Fruit fly (Drosophila melanogaster) whole organism, wandering third instar larva: ENCODE results near the gene Rab9.

Experiments
- Abd-B ChIP-seq: fragments of >200 bp; optimal IDR thresholded peaks from 2 replicates; lab custom pipeline; 2017; ENCODE audit warnings: missing biosample characterization, missing genetic modification characterization
- CG32264 ChIP-seq: fragments of 200-800 bp; sonication (Bioruptor generic); optimal IDR thresholded peaks from 2 replicates; lab custom pipeline; 2016; ENCODE audit warnings: missing biosample characterization, missing genetic modification characterization
- CG9705 ChIP-seq: fragments of 200-800 bp; sonication (Bioruptor generic); optimal IDR thresholded peaks from 2 replicates; lab custom pipeline; 2018; ENCODE audit warnings: missing biosample characterization, mild to moderate bottlenecking, missing genetic modification characterization
- CrebA ChIP-seq: fragments of 200-800 bp; sonication (Bioruptor generic); optimal IDR thresholded peaks from 2 replicates; lab custom pipeline; 2016; ENCODE audit warnings: missing biosample characterization, mild to moderate bottlenecking, missing genetic modification characterization, borderline replicate concordance
- Dfd ChIP-seq: fragments of >200 bp; optimal IDR thresholded peaks from 2 replicates; lab custom pipeline; 2017; ENCODE audit warnings: missing biosample characterization, missing genetic modification characterization
- Dif ChIP-seq: fragments of 200-275, 200-300 bp; sonication (Bioruptor generic); optimal IDR thresholded peaks from 2 replicates; lab custom pipeline; 2018; ENCODE audit warnings: missing biosample characterization, missing genetic modification characterization; ENCODE audit not compliant: partially characterized antibody
- GATAd ChIP-seq: sonication (Bioruptor generic); optimal IDR thresholded peaks from 2 replicates; lab custom pipeline; 2016; ENCODE audit warnings: missing biosample characterization, missing genetic modification characterization
- HLH106 ChIP-seq: fragments of 200-800 bp; optimal IDR thresholded peaks from 3 replicates; lab custom pipeline; 2019; ENCODE audit warnings: missing biosample characterization, mild to moderate bottlenecking, missing genetic modification characterization, moderate library complexity
- Hnf4 ChIP-seq: fragments of 200-800 bp; sonication (Bioruptor generic); optimal IDR thresholded peaks from 2 replicates; lab custom pipeline; 2016; ENCODE audit warnings: missing biosample characterization, mild to moderate bottlenecking, missing genetic modification characterization
- Hr78 ChIP-seq: fragments of >200 bp; optimal IDR thresholded peaks from 2 replicates; lab custom pipeline; 2017; ENCODE audit warnings: missing biosample characterization, missing genetic modification characterization
- Hr83 ChIP-seq: fragments of 200-300 bp; sonication (Bioruptor generic); optimal IDR thresholded peaks from 2 replicates; lab custom pipeline; 2016; ENCODE audit warnings: missing biosample characterization, mild to moderate bottlenecking, missing genetic modification characterization, moderate library complexity; ENCODE audit not compliant: poor library complexity, severe bottlenecking
- Jra ChIP-seq: sonication (Bioruptor generic); optimal IDR thresholded peaks from 2 replicates; lab custom pipeline; 2016; ENCODE audit warnings: missing biosample characterization, missing genetic modification characterization
- Mio ChIP-seq: sonication (Bioruptor generic); optimal IDR thresholded peaks from 2 replicates; lab custom pipeline; 2016; ENCODE audit warnings: missing biosample characterization, missing genetic modification characterization
- Myc ChIP-seq: fragments of >200 bp; optimal IDR thresholded peaks from 2 replicates; lab custom pipeline; 2017
- N ChIP-seq: fragments of >200 bp; optimal IDR thresholded peaks from 2 replicates; lab custom pipeline; 2018; ENCODE audit warnings: missing biosample characterization, missing external identifiers, missing genetic modification characterization
- OdsH ChIP-seq: fragments of 200-800 bp; sonication (Bioruptor generic); optimal IDR thresholded peaks from 2 replicates; lab custom pipeline; 2016; ENCODE audit warnings: missing biosample characterization, mild to moderate bottlenecking, missing genetic modification characterization
- Rel ChIP-seq, 2 experiments: fragments of 200-800 bp; sonication (Bioruptor generic) in 1 of 2; optimal IDR thresholded peaks; 2 replicates in 1 of 2; 3 replicates in 1 of 2; lab custom pipeline; 2016 to 2019; ENCODE audit warnings: mild to moderate bottlenecking in 2 of 2, missing biosample characterization in 2 of 2, missing genetic modification characterization in 2 of 2, moderate library complexity in 1 of 2
- Sp1 ChIP-seq: fragments of 200-800 bp; sonication (Bioruptor generic); optimal IDR thresholded peaks from 3 replicates; lab custom pipeline; 2019; ENCODE audit warnings: missing biosample characterization, mild to moderate bottlenecking, missing genetic modification characterization, moderate library complexity
- Vsx2 ChIP-seq: fragments of 200-300, 225-300 bp; sonication (Bioruptor generic); optimal IDR thresholded peaks from 2 replicates; lab custom pipeline; 2018; ENCODE audit warnings: missing biosample characterization, missing genetic modification characterization; ENCODE audit not compliant: partially characterized antibody
- br ChIP-seq: fragments of 200-800 bp; sonication (Bioruptor generic); optimal IDR thresholded peaks from 2 replicates; lab custom pipeline; 2016; ENCODE audit warnings: missing biosample characterization, missing genetic modification characterization
- brk ChIP-seq: fragments of 200-800 bp; sonication (Bioruptor generic); optimal IDR thresholded peaks from 2 replicates; lab custom pipeline; 2016; ENCODE audit warnings: missing biosample characterization, mild to moderate bottlenecking, missing genetic modification characterization
- dl ChIP-seq, 2 experiments: fragments of 175-275, 200-275 bp in 1 of 2; fragments of 200-275 bp in 1 of 2; sonication (Bioruptor generic); optimal IDR thresholded peaks; lab custom pipeline; 2018; ENCODE audit warnings: mild to moderate bottlenecking in 2 of 2, missing biosample characterization in 2 of 2, missing genetic modification characterization in 2 of 2, moderate library complexity in 2 of 2; ENCODE audit not compliant: partially characterized antibody in 2 of 2, insufficient read depth in 1 of 2
- dmrt93B ChIP-seq: fragments of 200-800 bp; sonication (Bioruptor generic); optimal IDR thresholded peaks from 2 replicates; lab custom pipeline; 2018; ENCODE audit warnings: missing biosample characterization, mild to moderate bottlenecking, missing genetic modification characterization
- dsf ChIP-seq: sonication (Bioruptor generic); optimal IDR thresholded peaks from 2 replicates; lab custom pipeline; 2016; ENCODE audit warnings: missing biosample characterization, missing genetic modification characterization, borderline replicate concordance
- ey ChIP-seq: fragments of 200-800 bp; sonication (Bioruptor generic); optimal IDR thresholded peaks from 2 replicates; lab custom pipeline; 2016; ENCODE audit warnings: missing biosample characterization, missing genetic modification characterization
- foxo ChIP-seq, 2 experiments: fragments of 200-800 bp; sonication (Bioruptor generic); optimal IDR thresholded peaks; 2 replicates in 1 of 2; 3 replicates in 1 of 2; lab custom pipeline; 2016 to 2017; ENCODE audit warnings: missing biosample characterization in 2 of 2, missing genetic modification characterization in 2 of 2
- fru ChIP-seq: fragments of 200-800 bp; sonication (Bioruptor generic); optimal IDR thresholded peaks from 3 replicates; lab custom pipeline; 2016; ENCODE audit warnings: missing biosample characterization, mild to moderate bottlenecking, missing genetic modification characterization
- h ChIP-seq: fragments of 200-800 bp; sonication (Bioruptor generic); optimal IDR thresholded peaks from 3 replicates; lab custom pipeline; 2016; ENCODE audit warnings: missing biosample characterization, mild to moderate bottlenecking, missing genetic modification characterization
- jim ChIP-seq: fragments of 175-275, 200-325 bp; sonication (Bioruptor generic); optimal IDR thresholded peaks from 2 replicates; lab custom pipeline; 2016; ENCODE audit warnings: missing biosample characterization, mild to moderate bottlenecking, missing genetic modification characterization
- lola ChIP-seq: fragments of >200 bp; optimal IDR thresholded peaks from 2 replicates; lab custom pipeline; 2017; ENCODE audit warnings: missing biosample characterization, missing genetic modification characterization
- pan ChIP-seq: fragments of >200 bp; optimal IDR thresholded peaks from 2 replicates; lab custom pipeline; 2017
- psq ChIP-seq: fragments of 200-800 bp; sonication (Bioruptor generic); optimal IDR thresholded peaks from 3 replicates; lab custom pipeline; 2017; ENCODE audit warnings: missing biosample characterization, mild to moderate bottlenecking, missing genetic modification characterization, moderate library complexity
- rgr ChIP-seq: fragments of 200-800 bp; sonication (Bioruptor generic); optimal IDR thresholded peaks from 3 replicates; lab custom pipeline; 2016; ENCODE audit warnings: missing biosample characterization, mild to moderate bottlenecking, missing genetic modification characterization
- sage ChIP-seq: fragments of 200-800 bp; sonication (Bioruptor generic); optimal IDR thresholded peaks from 2 replicates; lab custom pipeline; 2016; ENCODE audit warnings: missing biosample characterization, mild to moderate bottlenecking, missing genetic modification characterization
- sv ChIP-seq: fragments of 200-800 bp; sonication (Bioruptor generic); optimal IDR thresholded peaks from 3 replicates; lab custom pipeline; 2016; ENCODE audit warnings: missing biosample characterization, missing genetic modification characterization
- tai ChIP-seq: sonication (Bioruptor generic); optimal IDR thresholded peaks from 2 replicates; lab custom pipeline; 2016; ENCODE audit warnings: missing biosample characterization, missing genetic modification characterization
- usp ChIP-seq: fragments of >200 bp; optimal IDR thresholded peaks from 2 replicates; lab custom pipeline; 2017; ENCODE audit warnings: missing biosample characterization, missing genetic modification characterization
- woc ChIP-seq: sonication (Bioruptor generic); optimal IDR thresholded peaks from 2 replicates; lab custom pipeline; 2016; ENCODE audit warnings: missing biosample characterization, mild to moderate bottlenecking, missing genetic modification characterization

The Rab9 gene

DNA sequence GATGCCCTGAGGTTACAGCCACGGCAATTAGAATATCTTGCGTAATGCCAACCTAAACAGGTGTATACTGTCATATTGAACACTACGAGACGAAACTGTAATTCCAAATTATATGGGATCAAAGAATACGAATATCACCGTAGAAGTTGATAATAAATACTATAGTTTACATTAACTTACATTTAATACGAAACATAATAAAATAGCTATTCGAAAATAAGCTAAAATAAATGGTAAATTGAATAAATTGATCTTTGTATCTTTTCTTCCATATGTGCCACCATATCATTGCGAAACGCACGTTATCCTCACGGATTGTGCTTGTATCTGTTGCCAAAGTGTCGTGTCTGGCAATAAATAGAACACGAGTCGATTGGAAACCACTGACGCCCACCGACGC is 16.5 kb upstream of the Rab9 start:
- TF ChIP-seq CG32264 (GFP tag; lab: Kevin White, UChicago) (no peak), CG9705 (GFP tag; lab: Kevin White, UChicago) (no peak), rgr (no peak), dl (GFP tag; optimal IDR thresholded peaks at IDR 0.05; lab: Kevin White, UChicago; ENCODE audit: insufficient read depth in 1 of 2, partially characterized antibody in 2 of 2) (no peak), Rel (GFP tag; optimal IDR thresholded peaks at IDR 0.05; lab: Kevin White, UChicago) (no peak), Rel (tag; optimal IDR thresholded peaks at IDR 0.05; lab: Kevin White, UChicago) (no peak), jim (no peak), Hr78 (GFP tag; lab: Kevin White, UChicago) (no peak), dsf (GFP tag; lab: Kevin White, UChicago) (no peak)

DNA sequence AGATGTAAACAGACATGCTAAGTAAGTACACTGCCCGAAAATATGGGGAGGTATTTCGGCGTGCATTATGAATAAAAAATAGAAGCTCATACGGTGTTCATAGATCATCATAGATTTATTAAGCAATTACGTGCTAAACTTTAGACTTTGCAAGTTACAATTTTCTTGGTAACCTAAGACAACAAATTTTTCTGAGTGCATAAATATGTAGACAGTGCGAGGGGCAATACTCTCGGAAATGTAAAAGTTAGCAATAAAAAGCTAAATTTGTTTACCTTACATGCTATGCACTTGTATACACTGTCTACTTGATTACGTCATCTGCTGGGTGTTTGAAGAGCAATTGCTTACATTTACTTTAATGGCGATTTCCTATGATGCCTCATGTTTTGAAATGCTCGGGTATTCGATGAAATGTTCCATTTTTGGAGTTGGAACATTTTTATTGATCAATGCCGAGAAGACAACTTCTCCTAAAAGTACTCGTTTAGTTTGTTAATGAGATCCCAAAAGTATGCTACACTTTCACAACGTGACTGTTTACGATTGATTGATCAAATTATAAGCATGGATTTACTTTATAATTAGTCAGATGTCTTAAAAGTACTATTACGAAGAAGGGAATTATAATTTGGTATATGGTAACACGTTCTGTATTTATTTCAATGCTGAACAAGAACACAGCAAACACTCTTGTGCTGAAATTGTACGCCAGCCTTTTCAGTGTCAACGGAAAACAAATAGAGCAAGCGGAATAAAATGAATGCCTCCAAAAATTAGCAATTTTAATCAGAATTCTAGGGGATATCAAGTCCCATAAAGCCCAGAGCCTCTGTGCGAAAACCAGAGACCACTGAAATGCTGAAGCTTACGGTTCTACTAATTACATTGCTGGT is 15.5 kb upstream of the Rab9 start, which contains the start of gene Lectin-galC1:
Gene Lectin-galC1, plus strand, starts transcription at position 846 of the 896 bp plus-strand sequence.
- no peak for TF ChIP-seq dmrt93B (GFP tag; lab: Kevin White, UChicago)
- TF ChIP-seq lola (GFP tag; lab: Kevin White, UChicago): no peak
- no peak for TF ChIP-seq br
- no peak for TF ChIP-seq brk (GFP tag; lab: Kevin White, UChicago)
- peak; percentile 77 for TF ChIP-seq N (GFP tag; lab: Kevin White, UChicago)
- no peak for TF ChIP-seq Hr78 (GFP tag; lab: Kevin White, UChicago)
- TF ChIP-seq fru (GFP tag; lab: Kevin White, UChicago): peak; percentile 11
- TF ChIP-seq dsf (GFP tag; lab: Kevin White, UChicago): no peak
- TF ChIP-seq foxo (GFP tag; optimal IDR thresholded peaks at IDR 0.05; lab: Kevin White, UChicago): peak in 1 of 2 experiments; percentile 25
- TF ChIP-seq Jra (GFP tag; lab: Kevin White, UChicago): no peak
- TF ChIP-seq Myc: peak; percentile 75
- no peak for TF ChIP-seq CG32264 (GFP tag; lab: Kevin White, UChicago)
- no peak for TF ChIP-seq Hr83 (GFP tag; lab: Kevin White, UChicago)
- no peak for TF ChIP-seq CrebA (GFP tag; lab: Kevin White, UChicago)
- no peak for TF ChIP-seq usp (GFP tag; lab: Kevin White, UChicago)
- no peak for TF ChIP-seq Dif (GFP tag; lab: Kevin White, UChicago)
- TF ChIP-seq ey (GFP tag; lab: Kevin White, UChicago): peak; percentile 5
- no peak for TF ChIP-seq jim
- peak; percentile 15 for TF ChIP-seq h (GFP tag; lab: Kevin White, UChicago)
- no peak for TF ChIP-seq Abd-B (GFP tag; lab: Kevin White, UChicago)
- no peak for TF ChIP-seq woc (GFP tag; lab: Kevin White, UChicago)
- no peak for TF ChIP-seq Rel (GFP tag; optimal IDR thresholded peaks at IDR 0.05; lab: Kevin White, UChicago)
- TF ChIP-seq Rel (tag; optimal IDR thresholded peaks at IDR 0.05; lab: Kevin White, UChicago): no peak
- no peak for TF ChIP-seq tai (GFP tag; lab: Kevin White, UChicago)
- no peak for TF ChIP-seq dl (GFP tag; optimal IDR thresholded peaks at IDR 0.05; lab: Kevin White, UChicago; ENCODE audit: insufficient read depth in 1 of 2, partially characterized antibody in 2 of 2)
- TF ChIP-seq Hnf4 (GFP tag; lab: Kevin White, UChicago): no peak
- peak; percentile 84 for TF ChIP-seq sv (GFP tag; lab: Kevin White, UChicago)
- no peak for TF ChIP-seq GATAd (GFP tag; lab: Kevin White, UChicago)
- no peak for TF ChIP-seq Dfd (GFP tag; lab: Kevin White, UChicago)
- TF ChIP-seq psq: no peak
- TF ChIP-seq HLH106 (tag; lab: Kevin White, UChicago): no peak
- no peak for TF ChIP-seq rgr
- no peak for TF ChIP-seq CG9705 (GFP tag; lab: Kevin White, UChicago)
- TF ChIP-seq pan: no peak
- no peak for TF ChIP-seq OdsH (GFP tag; lab: Kevin White, UChicago)
- no peak for TF ChIP-seq Sp1 (GFP tag; lab: Kevin White, UChicago)
- peak; percentile 10 for TF ChIP-seq Vsx2
- TF ChIP-seq sage (GFP tag; lab: Kevin White, UChicago): no peak
- no peak for TF ChIP-seq Mio (GFP tag; lab: Kevin White, UChicago)
- TF ChIP-seq, all 38 proteins: peak for 8
